Worm (Caenorhabditis elegans) whole organism, mixed stage, embryonic: Measurements from ENCODE around the gene ndus-8.

Source experiments
- elt-3 ChIP-seq: fragments of 150-350 bp; optimal IDR thresholded peaks from 2 replicates; lab custom pipeline; 2014; ENCODE audit warnings: missing biosample characterization, missing genetic modification characterization
- hlh-1 ChIP-seq: fragments of 150-350 bp; optimal IDR thresholded peaks from 2 replicates; lab custom pipeline; 2014; ENCODE audit warnings: missing biosample characterization, missing genetic modification reagents, missing genetic modification characterization
- lin-32 ChIP-seq: fragments of 200-800 bp; sonication (Bioruptor generic); optimal IDR thresholded peaks from 2 replicates; lab custom pipeline; 2018; ENCODE audit warnings: mild to moderate bottlenecking, missing genetic modification characterization, missing compliant biosample characterization
- mep-1 ChIP-seq: fragments of 150-350 bp; optimal IDR thresholded peaks from 2 replicates; lab custom pipeline; 2017; ENCODE audit warnings: missing biosample characterization, missing genetic modification reagents, missing genetic modification characterization, inconsistent platforms
- nhr-12 ChIP-seq: fragments of 150-350 bp; optimal IDR thresholded peaks from 2 replicates; lab custom pipeline; 2014; ENCODE audit warnings: missing biosample characterization, missing genetic modification characterization
- snpc-4 ChIP-seq: fragments of 150-350 bp; optimal IDR thresholded peaks from 2 replicates; lab custom pipeline; 2014; ENCODE audit warnings: missing biosample characterization, missing genetic modification characterization
- unc-62 ChIP-seq: fragments of 150-350 bp; optimal IDR thresholded peaks from 2 replicates; lab custom pipeline; 2014; ENCODE audit warnings: missing biosample characterization, missing genetic modification reagents, missing genetic modification characterization
- zip-8 ChIP-seq: fragments of 150-350 bp; optimal IDR thresholded peaks from 2 replicates; lab custom pipeline; 2014; ENCODE audit warnings: missing biosample characterization, missing genetic modification characterization

- TF ChIP-seq zip-8 (tag; lab: Kevin White, UChicago) (no peak), elt-3 (tag; lab: Kevin White, UChicago) (no peak), unc-62 (GFP tag; lab: Kevin White, UChicago) (no peak), snpc-4 (tag; lab: Kevin White, UChicago) (no peak), hlh-1 (tag; lab: Kevin White, UChicago) (no peak), mep-1 (tag; lab: Kevin White, UChicago) (peak; percentile 33), nhr-12 (tag; lab: Kevin White, UChicago) (no peak), lin-32 (GFP tag; lab: Kevin White, UChicago) (no peak)
Observed at ce11 chrIII:7272088-7272487, 38.1 kb upstream of the ndus-8 start.
